Fruit fly (Drosophila melanogaster) whole organism, prepupa: ENCODE results near the gene Teh4.

Experiments
- CG1621 ChIP-seq: fragments of 200-800 bp; sonication (Bioruptor generic); optimal IDR thresholded peaks from 3 replicates; lab custom pipeline; 2018; ENCODE audit warnings: missing biosample characterization, mild to moderate bottlenecking, missing genetic modification characterization
- CG3032 ChIP-seq: fragments of 200-800 bp; optimal IDR thresholded peaks from 2 replicates; lab custom pipeline; 2019; ENCODE audit warnings: missing biosample characterization, mild to moderate bottlenecking, missing genetic modification characterization, moderate library complexity
- Lpt ChIP-seq: fragments of 200-800 bp; sonication (Bioruptor generic); optimal IDR thresholded peaks from 3 replicates; lab custom pipeline; 2016; ENCODE audit warnings: missing biosample characterization, missing genetic modification characterization
- OdsH ChIP-seq: fragments of 200-800 bp; sonication (Bioruptor generic); optimal IDR thresholded peaks from 3 replicates; lab custom pipeline; 2016; ENCODE audit warnings: missing biosample characterization, missing genetic modification characterization
- svp ChIP-seq: fragments of 200-800 bp; sonication (Bioruptor generic); peaks from one replicate; lab custom pipeline; 2016; ENCODE audit warnings: missing biosample characterization, missing genetic modification characterization
- topi ChIP-seq: fragments of 200-800 bp; sonication (Bioruptor generic); optimal IDR thresholded peaks from 3 replicates; lab custom pipeline; 2016; ENCODE audit warnings: missing biosample characterization, missing genetic modification characterization

- TF ChIP-seq CG1621 (tag; lab: Kevin White, UChicago) (peak; percentile 57), svp (GFP tag; lab: Kevin White, UChicago) (no peak), topi (GFP tag; lab: Kevin White, UChicago) (no peak), OdsH (GFP tag; lab: Kevin White, UChicago) (no peak), Lpt (GFP tag; lab: Kevin White, UChicago) (no peak), CG3032 (tag; lab: Kevin White, UChicago) (no peak)
Measured at dm6 chr3L:4148406-4148975, 29.6 kb downstream of the Teh4 start, which contains the start of gene CG1299.
